Worm (Caenorhabditis elegans) whole organism, L2 larva: ENCODE measurements around the gene ssna-1.

ENCODE experiments used
- C34F6.9 ChIP-seq: fragments of 150-350 bp; optimal IDR thresholded peaks from 2 replicates; lab custom pipeline; 2014; ENCODE audit warnings: missing biosample characterization, missing genetic modification characterization
- F13H6.1 ChIP-seq: sonication (generic microtip); optimal IDR thresholded peaks from 2 replicates; lab custom pipeline; 2016; ENCODE audit warnings: missing genetic modification characterization, missing compliant biosample characterization
- R02D3.7 ChIP-seq: fragments of 150-350 bp; optimal IDR thresholded peaks from 2 replicates; lab custom pipeline; 2014; ENCODE audit warnings: missing biosample characterization, missing genetic modification characterization
- Y55F3AM.14 ChIP-seq: fragments of 200-800 bp; sonication (Bioruptor generic); optimal IDR thresholded peaks from 2 replicates; lab custom pipeline; 2018; ENCODE audit warnings: mild to moderate bottlenecking, missing genetic modification characterization, missing compliant biosample characterization
- ZK546.5 ChIP-seq: sonication (generic microtip); optimal IDR thresholded peaks from 2 replicates; lab custom pipeline; 2017; ENCODE audit warnings: missing biosample characterization, missing genetic modification characterization
- alr-1 ChIP-seq: fragments of 150-350 bp; optimal IDR thresholded peaks from 2 replicates; lab custom pipeline; 2014; ENCODE audit warnings: missing biosample characterization, missing genetic modification characterization
- ama-1 ChIP-seq: fragments of 150-350 bp; optimal IDR thresholded peaks from 2 replicates; lab custom pipeline; 2018; ENCODE audit warnings: inconsistent platforms
- ceh-16 ChIP-seq: fragments of 150-350 bp; optimal IDR thresholded peaks from 2 replicates; lab custom pipeline; 2014; ENCODE audit warnings: missing biosample characterization, missing genetic modification characterization
- ceh-82 ChIP-seq: fragments of 150-350 bp; optimal IDR thresholded peaks from 2 replicates; lab custom pipeline; 2014; ENCODE audit warnings: missing biosample characterization, missing genetic modification characterization
- crh-2 ChIP-seq: sonication (generic microtip); optimal IDR thresholded peaks from 2 replicates; lab custom pipeline; 2017; ENCODE audit warnings: missing biosample characterization, missing genetic modification characterization
- dmd-4 ChIP-seq: sonication (generic microtip); optimal IDR thresholded peaks from 2 replicates; lab custom pipeline; 2017; ENCODE audit warnings: missing biosample characterization, missing genetic modification characterization
- egl-27 ChIP-seq: sonication (generic microtip); optimal IDR thresholded peaks from 3 replicates; lab custom pipeline; 2017; ENCODE audit warnings: missing biosample characterization, missing genetic modification reagents, missing genetic modification characterization
- elt-1 ChIP-seq: fragments of 150-350 bp; optimal IDR thresholded peaks from 2 replicates; lab custom pipeline; 2014; ENCODE audit warnings: missing biosample characterization, missing genetic modification characterization
- elt-3 ChIP-seq: sonication (generic microtip); optimal IDR thresholded peaks from 2 replicates; lab custom pipeline; 2017; ENCODE audit warnings: missing biosample characterization, missing genetic modification characterization
- fos-1 ChIP-seq: fragments of 150-350 bp; optimal IDR thresholded peaks from 2 replicates; lab custom pipeline; 2014; ENCODE audit warnings: missing biosample characterization, missing genetic modification characterization
- gmeb-1 ChIP-seq: fragments of 150-350 bp; optimal IDR thresholded peaks from 2 replicates; lab custom pipeline; 2014; ENCODE audit warnings: missing biosample characterization, missing genetic modification characterization
- lin-13 ChIP-seq: fragments of 150-350 bp; optimal IDR thresholded peaks from 2 replicates; lab custom pipeline; 2014; ENCODE audit warnings: missing biosample characterization, missing genetic modification reagents, missing genetic modification characterization
- lsy-2 ChIP-seq, 2 experiments: fragments of 150-350 bp in 1 of 2; sonication (generic microtip) in 1 of 2; optimal IDR thresholded peaks; 2 replicates each; lab custom pipeline; 2014 to 2017; ENCODE audit warnings: missing biosample characterization in 2 of 2, missing genetic modification characterization in 2 of 2
- nhr-10 ChIP-seq: sonication (generic microtip); optimal IDR thresholded peaks from 2 replicates; lab custom pipeline; 2017; ENCODE audit warnings: missing biosample characterization, missing genetic modification characterization
- nhr-11 ChIP-seq: fragments of 150-350 bp; optimal IDR thresholded peaks from 2 replicates; lab custom pipeline; 2014; ENCODE audit warnings: missing biosample characterization, missing genetic modification characterization
- nhr-12 ChIP-seq: fragments of 150-350 bp; optimal IDR thresholded peaks from 2 replicates; lab custom pipeline; 2014; ENCODE audit warnings: missing biosample characterization, missing genetic modification characterization
- nhr-129 ChIP-seq: fragments of 150-350 bp; optimal IDR thresholded peaks from 2 replicates; lab custom pipeline; 2014; ENCODE audit warnings: missing biosample characterization, missing genetic modification characterization
- nhr-21 ChIP-seq: fragments of 150-350 bp; optimal IDR thresholded peaks from 2 replicates; lab custom pipeline; 2014; ENCODE audit warnings: missing biosample characterization, missing genetic modification characterization
- nhr-237 ChIP-seq: fragments of 150-350 bp; optimal IDR thresholded peaks from 2 replicates; lab custom pipeline; 2014; ENCODE audit warnings: missing biosample characterization, missing genetic modification characterization
- nhr-6 ChIP-seq: fragments of 150-350 bp; optimal IDR thresholded peaks from 2 replicates; lab custom pipeline; 2014; ENCODE audit warnings: missing biosample characterization, missing genetic modification characterization
- nhr-77 ChIP-seq: fragments of 150-350 bp; optimal IDR thresholded peaks from 2 replicates; lab custom pipeline; 2014; ENCODE audit warnings: missing biosample characterization, missing genetic modification characterization
- peb-1 ChIP-seq: fragments of 150-350 bp; optimal IDR thresholded peaks from 2 replicates; lab custom pipeline; 2014; ENCODE audit warnings: missing biosample characterization, missing genetic modification characterization
- sem-4 ChIP-seq: fragments of 150-350 bp; optimal IDR thresholded peaks from 2 replicates; lab custom pipeline; 2014; ENCODE audit warnings: missing biosample characterization, missing genetic modification reagents, missing genetic modification characterization
- skn-1 ChIP-seq: sonication (generic microtip); optimal IDR thresholded peaks from 2 replicates; lab custom pipeline; 2017; ENCODE audit warnings: missing biosample characterization, missing genetic modification characterization
- sma-3 ChIP-seq: sonication (generic microtip); optimal IDR thresholded peaks from 2 replicates; lab custom pipeline; 2016; ENCODE audit warnings: missing genetic modification reagents, missing genetic modification characterization, missing compliant biosample characterization
- sma-9 ChIP-seq, 2 experiments: fragments of 150-350 bp in 1 of 2; sonication (generic microtip) in 1 of 2; optimal IDR thresholded peaks; 2 replicates each; lab custom pipeline; 2014 to 2016; ENCODE audit warnings: missing genetic modification characterization in 2 of 2, mild to moderate bottlenecking in 1 of 2, missing biosample characterization in 1 of 2, missing compliant biosample characterization in 1 of 2, missing genetic modification reagents in 1 of 2, moderate library complexity in 1 of 2
- snpc-4 ChIP-seq: fragments of 150-350 bp; optimal IDR thresholded peaks from 2 replicates; lab custom pipeline; 2014; ENCODE audit warnings: missing biosample characterization, missing genetic modification characterization
- unc-39 ChIP-seq: fragments of 150-350 bp; optimal IDR thresholded peaks from 2 replicates; lab custom pipeline; 2014; ENCODE audit warnings: missing biosample characterization, missing genetic modification characterization
- unc-62 ChIP-seq: fragments of 150-350 bp; optimal IDR thresholded peaks from 2 replicates; lab custom pipeline; 2014; ENCODE audit warnings: missing biosample characterization, missing genetic modification reagents, missing genetic modification characterization
- zag-1 ChIP-seq: fragments of 150-350 bp; optimal IDR thresholded peaks from 2 replicates; lab custom pipeline; 2014; ENCODE audit warnings: missing biosample characterization, missing genetic modification characterization
- ztf-1 ChIP-seq: fragments of 200-800 bp; sonication (Bioruptor generic); conservative IDR thresholded peaks from 2 replicates; pipeline ENCODE4 v1.3.6; 2022; ENCODE audit warnings: missing genetic modification characterization, missing compliant biosample characterization
- ztf-11 ChIP-seq: sonication (generic microtip); optimal IDR thresholded peaks from 2 replicates; lab custom pipeline; 2017; ENCODE audit warnings: missing biosample characterization, missing genetic modification characterization
- ztf-4 ChIP-seq: fragments of 150-350 bp; optimal IDR thresholded peaks from 2 replicates; lab custom pipeline; 2014; ENCODE audit warnings: missing biosample characterization, missing genetic modification characterization

Gene ssna-1

DNA sequence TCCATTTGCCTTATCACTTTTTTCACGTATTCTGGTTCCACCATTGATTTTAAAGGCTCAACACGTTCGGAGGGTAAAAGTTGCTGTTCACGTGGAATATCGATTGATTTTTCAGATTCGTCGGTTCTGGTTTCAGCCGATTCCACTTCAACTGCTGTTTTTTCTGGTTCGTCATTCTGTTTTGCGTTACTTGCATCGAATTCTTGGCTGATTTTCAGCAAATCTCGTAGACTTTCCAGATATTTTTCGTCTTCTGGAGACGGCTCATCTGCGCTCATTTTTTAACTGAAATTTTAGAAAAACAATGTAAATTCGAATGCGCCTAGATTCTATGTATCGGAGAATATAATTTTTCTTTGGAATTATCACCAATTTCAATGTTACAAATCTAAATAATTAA lies 31.8 kb downstream of the ssna-1 start, which contains the start of gene eri-1:
TSS of gene eri-1 (minus strand) at position 285 of the 400 bp plus-strand sequence.
- TF ChIP-seq nhr-12 = no peak

DNA sequence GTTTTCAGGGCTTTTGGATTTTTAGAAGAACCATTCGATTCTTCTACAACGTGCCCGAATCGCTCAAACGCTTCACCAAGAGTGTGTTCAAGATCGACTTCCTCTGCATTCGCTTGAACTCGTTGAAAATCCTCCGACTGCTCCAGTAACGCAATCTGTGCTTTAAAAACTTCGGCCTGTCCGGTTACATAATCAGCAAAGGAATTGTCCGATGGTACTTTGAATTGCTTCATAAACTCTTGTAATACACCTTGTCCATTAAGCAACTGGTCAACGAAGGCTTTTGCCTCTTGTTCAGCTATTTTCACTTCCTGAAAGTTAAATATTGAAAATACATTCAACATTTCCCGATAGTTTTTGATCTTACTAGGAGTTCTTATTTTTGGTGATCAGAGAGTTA lies 32.8 kb downstream of the ssna-1 start:
- no peak for TF ChIP-seq ama-1 (lab: Kevin White, UChicago)
- no peak for TF ChIP-seq skn-1 (tag; lab: Kevin White, UChicago)
- no peak for TF ChIP-seq nhr-129 (tag; lab: Kevin White, UChicago)
- no peak for TF ChIP-seq fos-1 (tag; lab: Kevin White, UChicago)
- TF ChIP-seq dmd-4 (tag; lab: Kevin White, UChicago) = no peak
- TF ChIP-seq C34F6.9 (tag; lab: Kevin White, UChicago) = no peak
- no peak for TF ChIP-seq ceh-82
- no peak for TF ChIP-seq nhr-10 (tag; lab: Kevin White, UChicago)
- TF ChIP-seq elt-1 (tag; lab: Kevin White, UChicago) = no peak
- no peak for TF ChIP-seq sem-4 (tag; lab: Kevin White, UChicago)
- no peak for TF ChIP-seq alr-1
- no peak for TF ChIP-seq sma-3 (GFP tag; lab: Kevin White, UChicago)
- no peak for TF ChIP-seq lin-13 (GFP tag; lab: Kevin White, UChicago)
- TF ChIP-seq peb-1 = no peak
- TF ChIP-seq zag-1 = no peak
- TF ChIP-seq sma-9 (GFP tag; optimal IDR thresholded peaks at IDR 0.05; lab: Kevin White, UChicago) = no peak
- no peak for TF ChIP-seq sma-9 (tag; optimal IDR thresholded peaks at IDR 0.05; lab: Kevin White, UChicago)
- TF ChIP-seq gmeb-1 (tag; lab: Kevin White, UChicago) = no peak
- TF ChIP-seq nhr-77 (tag; lab: Kevin White, UChicago) = no peak

DNA sequence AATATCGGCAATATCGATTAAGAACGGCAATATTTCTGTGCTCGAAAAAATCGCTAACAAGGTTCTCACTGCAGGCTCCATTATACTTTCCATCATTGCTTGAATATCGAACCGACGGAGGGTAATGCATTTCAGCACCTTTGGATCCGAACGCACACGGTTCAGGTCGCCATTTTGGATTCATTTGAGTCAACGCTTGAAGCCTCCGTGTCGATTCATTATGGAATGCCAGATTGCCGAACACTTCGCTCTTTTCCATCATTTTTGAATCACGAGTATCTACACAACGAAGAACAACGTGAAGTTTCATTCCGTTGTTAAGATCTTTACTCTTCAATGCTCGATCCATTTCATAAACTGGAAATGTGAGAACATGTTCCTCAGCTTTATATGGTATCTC lies 34.2 kb downstream of the ssna-1 start:
- TF ChIP-seq egl-27 (tag; lab: Kevin White, UChicago) (no peak), lsy-2 (tag; optimal IDR thresholded peaks at IDR 0.05; lab: Kevin White, UChicago) (no peak), R02D3.7 (tag; lab: Kevin White, UChicago) (no peak), ama-1 (lab: Kevin White, UChicago) (no peak), F13H6.1 (tag; lab: Kevin White, UChicago) (no peak), nhr-21 (tag; lab: Kevin White, UChicago) (no peak), crh-2 (no peak), ZK546.5 (no peak), snpc-4 (tag; lab: Kevin White, UChicago) (no peak), nhr-11 (tag; lab: Kevin White, UChicago) (no peak), sma-9 (GFP tag; optimal IDR thresholded peaks at IDR 0.05; lab: Kevin White, UChicago) (no peak), sma-9 (tag; optimal IDR thresholded peaks at IDR 0.05; lab: Kevin White, UChicago) (no peak), gmeb-1 (tag; lab: Kevin White, UChicago) (no peak), nhr-77 (tag; lab: Kevin White, UChicago) (no peak)

DNA sequence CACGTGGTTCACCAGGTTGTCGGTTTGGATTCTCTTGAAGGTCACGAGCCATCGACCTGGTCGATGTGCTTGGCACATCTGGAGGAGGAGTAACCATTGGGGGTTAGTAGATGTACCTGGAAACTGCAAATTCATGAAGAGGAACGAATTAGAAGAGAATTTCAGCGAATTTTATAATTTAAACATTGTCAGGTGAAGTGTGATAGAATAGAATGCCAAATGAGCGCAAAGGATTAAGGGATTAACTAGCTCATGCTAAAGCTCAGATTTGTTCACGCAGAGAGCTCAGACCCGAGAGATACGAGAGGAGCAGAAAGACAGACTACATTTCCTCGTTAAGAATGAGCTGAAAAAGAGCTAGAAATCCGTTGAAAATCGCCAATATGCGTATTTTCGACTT lies 37.2 kb downstream of the ssna-1 start, which contains the start of gene daf-18:
TSS of gene daf-18 (minus strand) at position 126 of the 400 bp plus-strand sequence.
- TF ChIP-seq ztf-4 (tag; lab: Kevin White, UChicago) = no peak
- TF ChIP-seq ztf-1 (GFP tag; lab: Robert Waterston, UW) = no peak
- TF ChIP-seq ceh-16 (tag; lab: Kevin White, UChicago) = no peak
- TF ChIP-seq dmd-4 (tag; lab: Kevin White, UChicago) = no peak
- TF ChIP-seq elt-3 (tag; lab: Kevin White, UChicago) = no peak
- no peak for TF ChIP-seq snpc-4 (tag; lab: Kevin White, UChicago)
- TF ChIP-seq ztf-11 (tag; lab: Kevin White, UChicago) = no peak
- TF ChIP-seq nhr-237 (tag; lab: Kevin White, UChicago) = no peak
- TF ChIP-seq nhr-11 (tag; lab: Kevin White, UChicago) = no peak
- TF ChIP-seq sem-4 (tag; lab: Kevin White, UChicago) = no peak
- no peak for TF ChIP-seq Y55F3AM.14 (GFP tag; lab: Kevin White, UChicago)
- no peak for TF ChIP-seq nhr-6
- no peak for TF ChIP-seq ceh-82
- TF ChIP-seq unc-39 (tag; lab: Kevin White, UChicago) = no peak
- TF ChIP-seq unc-62 = no peak
- TF ChIP-seq, all 48 proteins: peak for 0
